Worm (Caenorhabditis elegans): Measurements from ENCODE around the gene Y59A8B.8.
"Not testable (repeated sequence)": the region's sequence is repeated elsewhere in the genome, so short reads cannot be mapped to it uniquely, and the experiment has no call there.

The Y59A8B.8 gene

DNA sequence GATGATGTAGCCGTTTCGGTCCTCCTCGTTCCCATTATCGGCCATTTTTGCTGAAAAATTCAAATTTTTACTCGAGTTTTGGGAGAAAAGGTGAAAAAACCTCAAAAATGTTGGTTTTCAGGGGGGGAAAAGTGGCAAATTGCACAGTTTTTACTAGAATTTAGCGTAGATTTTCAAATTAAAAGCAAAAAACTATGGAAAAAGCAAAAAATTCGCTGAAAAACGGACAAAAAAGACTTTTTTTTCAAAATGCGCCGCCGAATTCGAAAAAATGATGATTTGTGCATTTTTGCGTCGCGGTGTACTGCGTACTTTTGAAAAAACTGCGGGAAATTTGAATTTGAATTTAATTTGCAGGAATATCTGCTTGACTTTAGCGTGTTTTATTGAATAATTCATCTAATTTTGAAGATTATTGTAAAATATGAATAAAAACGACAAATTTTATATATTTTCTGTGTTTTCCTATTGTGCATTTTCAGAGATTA lies 20.1 kb upstream of the Y59A8B.8 start, which contains the start of gene Y59A8B.12:
Y59A8B.12 (minus strand) TSS at position 51 of the 488 bp plus-strand sequence.
- TF ChIP-seq hmg-4 (GFP tag; optimal IDR thresholded peaks at IDR 0.05) (no peak), hnd-1 (tag; optimal IDR thresholded peaks at IDR 0.05) (no peak), tra-4 (tag; optimal IDR thresholded peaks at IDR 0.05) (no peak), pes-1 (GFP tag; IDR thresholded peaks at IDR 0.05) (no peak), tbx-11 (GFP tag; IDR thresholded peaks at IDR 0.05) (no peak), ets-7 (tag; optimal IDR thresholded peaks at IDR 0.05) (no peak)

DNA sequence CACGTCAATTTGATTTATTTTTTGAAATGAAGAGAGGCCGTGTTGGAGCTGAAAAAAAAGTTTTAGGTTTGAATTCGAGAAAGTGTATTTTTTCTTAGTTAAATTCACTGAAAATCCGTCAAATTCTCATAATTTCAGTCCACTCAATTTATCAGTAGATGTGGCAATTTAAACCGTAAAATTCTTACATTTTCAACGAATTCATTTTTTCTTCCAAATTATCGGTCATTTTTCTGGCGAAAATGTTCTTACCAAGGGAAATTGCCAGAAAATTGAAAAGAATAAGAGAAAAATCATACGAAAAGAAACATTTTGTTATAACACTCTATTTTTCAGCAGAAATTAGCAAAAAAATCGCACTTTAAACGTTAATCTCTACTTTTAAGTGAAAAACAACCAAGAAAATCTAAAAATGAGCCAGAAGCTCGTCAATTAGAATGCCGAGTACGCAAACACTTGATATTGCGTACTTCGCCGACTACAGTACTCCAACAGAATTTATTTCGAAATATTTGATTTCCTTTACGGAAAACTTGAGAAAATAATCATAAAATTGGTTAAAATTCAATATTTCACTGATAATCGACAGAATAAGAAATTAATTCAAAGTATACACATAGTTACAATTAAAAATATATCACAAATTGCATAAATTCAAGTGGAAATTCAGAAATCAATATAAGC lies 19.2 kb upstream of the Y59A8B.8 start, which contains the start of gene fbxa-106:
fbxa-106 (minus strand) TSS at position 51 of the 684 bp plus-strand sequence.
- TF ChIP-seq sea-1 (GFP tag; conservative IDR thresholded peaks at IDR 0.05) (no peak), ceh-36 (tag; optimal IDR thresholded peaks at IDR 0.05) (no peak), aly-1 (tag; optimal IDR thresholded peaks at IDR 0.05) (no peak), tbx-11 (GFP tag; IDR thresholded peaks at IDR 0.05) (no peak), pes-1 (GFP tag; IDR thresholded peaks at IDR 0.05) (no peak)

DNA sequence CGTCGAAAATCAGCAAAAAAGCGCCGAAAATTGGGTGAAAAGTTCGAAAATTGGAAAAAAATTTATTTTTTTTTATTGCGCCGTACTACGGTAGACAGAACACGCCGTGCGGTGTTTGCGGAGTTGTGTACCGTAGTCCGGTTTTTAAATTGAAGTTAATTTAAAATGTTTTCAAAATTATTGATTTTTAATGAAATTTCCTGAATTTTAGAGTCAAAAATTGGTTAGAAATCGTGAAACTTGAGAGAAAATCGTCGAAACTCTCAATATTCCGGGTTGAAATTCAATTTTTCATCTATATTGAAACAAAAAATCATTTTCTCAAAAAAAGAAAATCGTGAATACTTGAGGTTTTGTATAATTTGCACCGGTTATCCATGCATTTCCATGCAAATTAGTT lies 15.8 kb upstream of the Y59A8B.8 start, which contains the start of gene nova-1:
nova-1 (minus strand) TSS at position 101 of the 400 bp plus-strand sequence.
- no peak for TF ChIP-seq tbx-37 (GFP tag; conservative IDR thresholded peaks at IDR 0.05)
- TF ChIP-seq tra-4 (tag; optimal IDR thresholded peaks at IDR 0.05), result no peak
- no peak for TF ChIP-seq ets-7 (tag; optimal IDR thresholded peaks at IDR 0.05)
- TF ChIP-seq sea-1 (GFP tag; conservative IDR thresholded peaks at IDR 0.05), result no peak
- no peak for TF ChIP-seq scrt-1 (GFP tag; IDR thresholded peaks at IDR 0.05)
- no peak for TF ChIP-seq ceh-13 (GFP tag; optimal IDR thresholded peaks at IDR 0.05)
- no peak for TF ChIP-seq hmbx-1 (tag; optimal IDR thresholded peaks at IDR 0.05)
- TF ChIP-seq ceh-36 (tag; optimal IDR thresholded peaks at IDR 0.05), result no peak
- TF ChIP-seq ama-1 (optimal IDR thresholded peaks at IDR 0.05), result no peak
- TF ChIP-seq hmg-4 (GFP tag; optimal IDR thresholded peaks at IDR 0.05), result no peak
- no peak for TF ChIP-seq hnd-1 (tag; optimal IDR thresholded peaks at IDR 0.05)
- no peak for TF ChIP-seq tbx-11 (GFP tag; IDR thresholded peaks at IDR 0.05)
- TF ChIP-seq pes-1 (GFP tag; IDR thresholded peaks at IDR 0.05), result no peak
- TF ChIP-seq F13C5.2 (tag; optimal IDR thresholded peaks at IDR 0.05), result no peak
- no peak for TF ChIP-seq B0310.2 (tag; optimal IDR thresholded peaks at IDR 0.05)
- no peak for TF ChIP-seq aly-1 (tag; optimal IDR thresholded peaks at IDR 0.05)

DNA sequence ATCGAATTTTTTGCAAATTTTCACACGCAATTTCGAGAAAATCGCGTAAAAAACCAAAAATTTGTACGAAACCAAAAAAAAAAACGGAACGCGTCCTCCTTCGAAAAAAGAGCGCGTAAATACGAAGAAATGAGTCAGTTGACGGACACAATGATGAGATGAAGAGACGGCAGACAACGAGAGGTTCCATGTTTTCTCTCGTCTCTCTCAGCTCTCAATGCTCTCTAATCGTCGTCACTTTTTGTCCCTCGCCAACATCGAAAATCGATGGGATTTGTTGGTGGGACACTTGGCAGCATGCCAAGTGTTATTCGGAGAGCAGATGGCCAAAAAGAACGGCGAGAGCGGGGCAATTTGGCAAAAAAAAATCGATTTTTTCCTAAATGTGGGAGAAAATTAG lies 13.1 kb upstream of the Y59A8B.8 start:
- TF ChIP-seq F13C5.2 (tag; optimal IDR thresholded peaks at IDR 0.05), result peak; percentile 22
- peak; percentile 7; the same call in 1 of the 2 replicates for TF ChIP-seq scrt-1 (GFP tag; IDR thresholded peaks at IDR 0.05)
- no peak for TF ChIP-seq ceh-36 (tag; optimal IDR thresholded peaks at IDR 0.05)
- no peak for TF ChIP-seq ama-1 (optimal IDR thresholded peaks at IDR 0.05)

DNA sequence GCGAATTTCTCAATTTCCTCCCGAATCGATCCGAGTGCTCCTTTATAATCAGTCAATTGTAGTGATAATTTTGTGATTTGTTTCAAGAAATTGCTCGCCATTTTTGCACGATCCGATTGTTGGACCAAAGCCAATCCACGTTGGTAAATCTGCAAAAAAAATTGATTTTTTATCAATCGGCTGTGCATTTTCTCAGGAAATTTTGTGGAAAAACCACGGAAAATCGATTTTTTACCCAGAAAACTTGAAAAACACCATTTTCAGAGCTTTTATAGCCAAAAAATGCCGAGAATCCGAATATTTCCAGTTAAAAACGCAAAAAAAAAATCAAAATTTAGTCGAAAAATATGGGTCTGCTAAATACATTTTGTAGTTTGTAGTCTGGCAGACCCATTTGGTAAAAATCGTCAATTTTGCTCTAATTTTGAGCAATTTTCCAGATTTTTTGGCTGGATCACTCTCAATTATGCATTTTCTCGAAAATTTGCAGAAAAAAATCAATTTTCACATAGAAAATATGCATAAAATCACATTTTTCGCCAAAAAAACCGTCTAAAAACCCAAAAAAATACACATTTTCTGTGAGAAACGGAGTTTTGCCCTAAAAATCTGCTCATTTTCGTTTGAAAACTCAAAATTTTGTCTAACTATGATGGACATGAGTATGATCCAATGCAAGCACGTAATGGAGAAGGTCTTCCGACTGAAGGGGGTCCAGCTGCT lies 10.6 kb downstream of the Y59A8B.8 start, which contains the start of the genes Y59A8B.25 and ebp-3:
Y59A8B.25 (minus strand) TSS at position 101 of the 723 bp plus-strand sequence.
ebp-3 (plus strand) TSS at position 673 of the 723 bp plus-strand sequence.
- not testable (repeated sequence) for TF ChIP-seq tra-4 (tag; optimal IDR thresholded peaks at IDR 0.05); ets-7 (tag; optimal IDR thresholded peaks at IDR 0.05); hmg-4 (GFP tag; optimal IDR thresholded peaks at IDR 0.05)

DNA sequence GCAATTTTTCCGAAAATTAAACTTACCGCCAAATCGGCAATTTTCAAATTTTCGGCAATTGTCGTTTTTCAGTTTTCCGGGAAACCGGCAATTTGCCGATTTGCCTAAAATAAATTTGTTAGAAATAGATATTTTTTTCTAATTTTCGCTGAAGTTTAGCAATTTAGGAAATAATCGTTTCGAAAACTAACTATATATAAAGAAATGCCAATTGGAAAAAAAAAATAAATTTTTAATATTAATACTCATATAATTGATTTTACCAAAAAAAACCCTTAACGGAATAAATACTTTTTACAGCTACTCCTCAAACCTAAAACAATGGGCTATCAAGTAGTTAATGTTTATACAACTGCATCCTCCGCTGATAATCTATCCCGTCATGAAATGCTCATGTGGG lies 22.8 kb downstream of the Y59A8B.8 start, which contains the start of gene ebp-1:
ebp-1 (plus strand) TSS at position 301 of the 400 bp plus-strand sequence.
- TF ChIP-seq tra-4 (tag; optimal IDR thresholded peaks at IDR 0.05), result no peak
- no peak for TF ChIP-seq B0310.2 (tag; optimal IDR thresholded peaks at IDR 0.05)
- TF ChIP-seq ama-1 (optimal IDR thresholded peaks at IDR 0.05), result no peak
- TF ChIP-seq hmbx-1 (tag; optimal IDR thresholded peaks at IDR 0.05), result no peak
- no peak for TF ChIP-seq hnd-1 (tag; optimal IDR thresholded peaks at IDR 0.05)
- TF ChIP-seq ceh-13 (GFP tag; optimal IDR thresholded peaks at IDR 0.05), result no peak
- no peak for TF ChIP-seq scrt-1 (GFP tag; IDR thresholded peaks at IDR 0.05)
- TF ChIP-seq sea-1 (GFP tag; conservative IDR thresholded peaks at IDR 0.05), result no peak

DNA sequence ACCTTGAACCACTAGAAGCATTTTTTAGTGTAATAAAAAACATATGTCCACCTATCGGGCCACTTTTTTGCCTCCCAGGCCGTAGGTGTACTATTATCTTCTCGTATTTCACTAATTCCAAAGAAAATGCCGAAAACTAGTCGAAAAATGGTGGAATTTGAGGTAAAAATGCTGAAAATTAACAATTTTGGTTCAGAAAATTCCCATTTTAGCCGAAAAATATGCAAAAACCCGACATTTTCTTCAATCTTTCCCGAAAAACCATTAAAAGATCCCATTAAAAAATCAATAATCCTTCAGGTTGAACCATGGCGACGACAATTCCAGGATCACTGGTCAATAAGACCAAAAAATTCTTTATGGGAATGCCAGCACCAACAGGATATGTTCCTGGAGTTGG lies 43.9 kb downstream of the Y59A8B.8 start, which contains the start of gene prp-6:
prp-6 (plus strand) TSS at position 301 of the 400 bp plus-strand sequence.
- no peak for TF ChIP-seq ceh-13 (GFP tag; optimal IDR thresholded peaks at IDR 0.05)
- no peak for TF ChIP-seq tbx-11 (GFP tag; IDR thresholded peaks at IDR 0.05)

DNA sequence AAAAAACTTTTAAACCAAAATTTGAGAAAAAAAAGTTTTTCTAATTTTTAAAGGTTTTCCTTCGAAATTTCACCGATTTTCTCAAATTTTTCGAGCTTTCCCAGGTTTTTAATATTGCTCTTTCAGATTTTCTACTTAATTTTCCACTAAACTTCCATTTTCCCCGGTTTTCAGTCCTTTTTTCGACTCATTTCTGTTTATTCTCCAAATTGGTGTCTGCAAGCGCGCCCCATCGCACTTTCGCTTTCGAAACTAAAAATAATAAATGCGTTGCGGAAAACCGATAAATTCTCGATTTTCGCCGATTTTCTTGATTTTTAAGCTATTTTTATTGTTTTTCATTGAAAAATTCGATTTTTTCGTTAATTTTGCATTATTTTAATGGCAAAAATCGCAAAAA lies 44.6 kb downstream of the Y59A8B.8 start:
- TF ChIP-seq pes-1 (GFP tag; IDR thresholded peaks at IDR 0.05), result no peak
- TF ChIP-seq hmg-4 (GFP tag; optimal IDR thresholded peaks at IDR 0.05), result no peak
- TF ChIP-seq ceh-13 (GFP tag; optimal IDR thresholded peaks at IDR 0.05), result no peak
- TF ChIP-seq ama-1 (optimal IDR thresholded peaks at IDR 0.05), result no peak
- no peak for TF ChIP-seq scrt-1 (GFP tag; IDR thresholded peaks at IDR 0.05)
- no peak for TF ChIP-seq F13C5.2 (tag; optimal IDR thresholded peaks at IDR 0.05)
- no peak for TF ChIP-seq B0310.2 (tag; optimal IDR thresholded peaks at IDR 0.05)
- no peak for TF ChIP-seq hmbx-1 (tag; optimal IDR thresholded peaks at IDR 0.05)
- TF ChIP-seq tra-4 (tag; optimal IDR thresholded peaks at IDR 0.05), result no peak
- TF ChIP-seq tbx-11 (GFP tag; IDR thresholded peaks at IDR 0.05), result no peak
- TF ChIP-seq flt-1 (GFP tag; IDR thresholded peaks at IDR 0.05), result no peak
- TF ChIP-seq ets-7 (tag; optimal IDR thresholded peaks at IDR 0.05), result no peak
- TF ChIP-seq aly-1 (tag; optimal IDR thresholded peaks at IDR 0.05), result no peak
- no peak for TF ChIP-seq ceh-36 (tag; optimal IDR thresholded peaks at IDR 0.05)
- TF ChIP-seq tbx-37 (GFP tag; conservative IDR thresholded peaks at IDR 0.05), result no peak
